Worm (Caenorhabditis elegans) whole organism, late embryonic: Measurements from ENCODE around the gene tbh-1.

Experiments
- F13H6.1 ChIP-seq: sonication (generic microtip); optimal IDR thresholded peaks from 2 replicates; lab custom pipeline; 2016; ENCODE audit warnings: missing genetic modification characterization, missing compliant biosample characterization
- ceh-24 ChIP-seq: sonication (generic microtip); optimal IDR thresholded peaks from 2 replicates; lab custom pipeline; 2016; ENCODE audit warnings: mild to moderate bottlenecking, missing genetic modification characterization, missing compliant biosample characterization
- eyg-1 ChIP-seq: sonication (generic microtip); optimal IDR thresholded peaks from 2 replicates; lab custom pipeline; 2016; ENCODE audit warnings: missing genotype, missing genetic modification characterization, missing compliant biosample characterization
- hlh-15 ChIP-seq: sonication (generic microtip); optimal IDR thresholded peaks from 2 replicates; lab custom pipeline; 2016; ENCODE audit warnings: missing genetic modification characterization, missing compliant biosample characterization
- hlh-30 ChIP-seq: sonication (generic microtip); optimal IDR thresholded peaks from 2 replicates; lab custom pipeline; 2017; ENCODE audit warnings: antibody characterized with exemption, missing genetic modification characterization, missing compliant biosample characterization; ENCODE audit not compliant: insufficient read depth
- lin-11 ChIP-seq: fragments of 200-800 bp; sonication (Bioruptor generic); optimal IDR thresholded peaks from 2 replicates; lab custom pipeline; 2018; ENCODE audit warnings: mild to moderate bottlenecking, missing genetic modification characterization, missing compliant biosample characterization
- pag-3 ChIP-seq: sonication (generic microtip); optimal IDR thresholded peaks from 2 replicates; lab custom pipeline; 2016; ENCODE audit warnings: missing compliant biosample characterization, missing genetic modification characterization, borderline replicate concordance
- pha-4 ChIP-seq: fragments of 150-350 bp; optimal IDR thresholded peaks from 2 replicates; lab custom pipeline; 2018; ENCODE audit warnings: missing biosample characterization, missing genetic modification reagents, missing genetic modification characterization
- sox-2 ChIP-seq: fragments of 200-800 bp; sonication (Bioruptor generic); IDR thresholded peaks from 2 replicates; pipeline ENCODE4 v1.3.6; 2022; ENCODE audit warnings: missing genetic modification reagents, missing genetic modification characterization, missing compliant biosample characterization

DNA sequence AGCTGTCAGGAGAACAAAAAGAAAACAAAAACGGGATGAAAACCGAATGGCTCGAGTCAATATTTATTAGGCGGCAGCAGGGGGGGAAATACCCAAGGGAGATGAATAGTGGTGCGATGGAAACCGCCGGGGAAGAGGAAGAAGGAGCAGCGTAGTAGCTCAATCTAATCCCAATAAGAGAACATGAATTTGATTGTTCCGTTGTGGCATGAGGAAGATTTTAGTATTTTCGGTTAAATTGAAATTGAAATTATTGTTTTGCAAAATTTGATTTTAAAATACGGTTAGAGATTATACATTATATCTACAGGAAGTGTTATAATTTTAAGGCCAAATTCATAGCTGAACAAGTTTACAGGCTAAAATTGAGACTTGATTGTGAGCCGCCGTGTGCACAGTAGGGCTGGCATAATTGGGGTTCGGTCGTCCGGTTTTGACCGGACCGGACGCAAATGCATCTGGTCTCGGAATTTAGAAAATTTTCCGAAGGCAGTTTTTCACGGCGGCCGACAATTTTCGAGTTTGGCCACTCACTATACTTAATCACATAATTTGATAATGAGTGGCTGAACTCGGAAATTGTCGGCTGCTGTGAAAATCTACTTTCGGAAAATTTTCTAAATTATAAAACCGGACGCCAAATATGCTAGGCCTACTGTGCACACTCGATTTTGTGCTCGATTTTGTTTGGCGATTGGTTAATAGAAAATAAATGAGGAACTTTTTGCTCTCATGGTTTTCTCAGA is 47.5 kb upstream of the tbh-1 start:
- no peak for TF ChIP-seq lin-11 (tag; lab: Kevin White, UChicago)
- TF ChIP-seq hlh-15 (tag; lab: Kevin White, UChicago), result no peak
- no peak for TF ChIP-seq pag-3
- no peak for TF ChIP-seq hlh-30
- TF ChIP-seq eyg-1 (tag; lab: Kevin White, UChicago), result no peak
- no peak for TF ChIP-seq F13H6.1 (tag; lab: Kevin White, UChicago)
- TF ChIP-seq pha-4 (tag; lab: Kevin White, UChicago), result no peak
- no peak for TF ChIP-seq sox-2 (GFP tag; lab: Robert Waterston, UW)
- TF ChIP-seq ceh-24 (tag; lab: Kevin White, UChicago), result no peak
